Worm (Caenorhabditis elegans) whole organism, L1 larva: Measurements from ENCODE around the gene mltn-6.

Experiments
- C16A3.4 ChIP-seq: fragments of 150-350 bp; optimal IDR thresholded peaks from 2 replicates; lab custom pipeline; 2014; ENCODE audit warnings: missing biosample characterization, missing genetic modification characterization
- aha-1 ChIP-seq: fragments of 150-350 bp; optimal IDR thresholded peaks from 2 replicates; lab custom pipeline; 2014; ENCODE audit warnings: missing biosample characterization, missing genetic modification characterization
- aly-2 ChIP-seq: fragments of 150-350 bp; optimal IDR thresholded peaks from 2 replicates; lab custom pipeline; 2014; ENCODE audit warnings: missing biosample characterization, missing genetic modification characterization
- blmp-1 ChIP-seq: fragments of 150-350 bp; optimal IDR thresholded peaks from 2 replicates; lab custom pipeline; 2014; ENCODE audit warnings: missing biosample characterization, missing genetic modification characterization
- ceh-63 ChIP-seq: fragments of 200-800 bp; sonication (Bioruptor generic); optimal IDR thresholded peaks from 2 replicates; lab custom pipeline; 2018; ENCODE audit warnings: mild to moderate bottlenecking, missing genetic modification characterization, missing compliant biosample characterization
- ceh-8 ChIP-seq: fragments of 200-800 bp; sonication (Bioruptor generic); optimal IDR thresholded peaks from 2 replicates; lab custom pipeline; 2018; ENCODE audit warnings: mild to moderate bottlenecking, missing genetic modification characterization, moderate library complexity, missing compliant biosample characterization
- ceh-90 ChIP-seq: sonication (generic microtip); optimal IDR thresholded peaks from 2 replicates; lab custom pipeline; 2016; ENCODE audit warnings: missing genetic modification characterization, missing compliant biosample characterization
- ces-1 ChIP-seq: fragments of 150-350 bp; optimal IDR thresholded peaks from 2 replicates; lab custom pipeline; 2014; ENCODE audit warnings: missing biosample characterization, missing genetic modification reagents, missing genetic modification characterization
- dpl-1 ChIP-seq, 3 experiments: fragments of 150-350 bp in 2 of 3; sonication (generic microtip) in 1 of 3; optimal IDR thresholded peaks; 2 replicates each; lab custom pipeline; 2014 to 2017; ENCODE audit warnings: missing biosample characterization in 3 of 3, missing genetic modification characterization in 3 of 3, missing genetic modification reagents in 3 of 3
- efl-1 ChIP-seq, 4 experiments: fragments of 150-350 bp; optimal IDR thresholded peaks in 3 of 4; peaks in 1 of 4; 1 replicate in 1 of 4; 2 replicates in 3 of 4; lab custom pipeline; 2014; ENCODE audit warnings: missing biosample characterization in 2 of 4, missing genetic modification characterization in 2 of 4, missing genetic modification reagents in 2 of 4
- egl-13 ChIP-seq: sonication (generic microtip); optimal IDR thresholded peaks from 2 replicates; lab custom pipeline; 2016; ENCODE audit warnings: missing genotype, missing genetic modification reagents, missing genetic modification characterization, missing compliant biosample characterization
- elt-2 ChIP-seq: sonication (generic microtip); optimal IDR thresholded peaks from 2 replicates; lab custom pipeline; 2016; ENCODE audit warnings: missing genetic modification characterization, mild to moderate bottlenecking, inconsistent platforms, missing compliant biosample characterization, missing genetic modification reagents
- fkh-10 ChIP-seq: sonication (generic microtip); optimal IDR thresholded peaks from 2 replicates; lab custom pipeline; 2017; ENCODE audit warnings: missing biosample characterization, missing genetic modification reagents, missing genetic modification characterization
- hpl-2 ChIP-seq: fragments of 150-350 bp; optimal IDR thresholded peaks from 2 replicates; lab custom pipeline; 2014; ENCODE audit warnings: missing biosample characterization, missing genetic modification reagents, missing genetic modification characterization
- irx-1 ChIP-seq: sonication (generic microtip); optimal IDR thresholded peaks from 2 replicates; lab custom pipeline; 2016; ENCODE audit warnings: missing genetic modification characterization, missing compliant biosample characterization
- lin-13 ChIP-seq: fragments of 150-350 bp; optimal IDR thresholded peaks from 2 replicates; lab custom pipeline; 2014; ENCODE audit warnings: missing biosample characterization, missing genetic modification reagents, missing genetic modification characterization
- lin-35 ChIP-seq, 2 experiments: fragments of 150-350 bp; optimal IDR thresholded peaks; 2 replicates each; lab custom pipeline; 2014; ENCODE audit warnings: missing biosample characterization in 2 of 2, missing genetic modification characterization in 2 of 2, missing genetic modification reagents in 2 of 2
- lsy-2 ChIP-seq, 2 experiments: fragments of 150-350 bp; optimal IDR thresholded peaks; 2 replicates each; lab custom pipeline; 2014; ENCODE audit warnings: missing biosample characterization in 2 of 2, missing genetic modification characterization in 2 of 2
- mef-2 ChIP-seq: fragments of 150-350 bp; optimal IDR thresholded peaks from 2 replicates; lab custom pipeline; 2014; ENCODE audit warnings: missing biosample characterization, missing genetic modification characterization
- nhr-12 ChIP-seq: sonication (generic microtip); optimal IDR thresholded peaks from 2 replicates; lab custom pipeline; 2017; ENCODE audit warnings: missing biosample characterization, missing genetic modification characterization
- nhr-19 ChIP-seq: fragments of 200-800 bp; sonication (Bioruptor generic); conservative IDR thresholded peaks from 2 replicates; pipeline ENCODE4 v1.3.6; 2022; ENCODE audit warnings: missing genetic modification characterization, missing compliant biosample characterization
- nhr-71 ChIP-seq: sonication (generic microtip); optimal IDR thresholded peaks from 2 replicates; lab custom pipeline; 2016; ENCODE audit warnings: mild to moderate bottlenecking, missing genetic modification characterization, moderate library complexity, missing compliant biosample characterization
- nhr-76 ChIP-seq: sonication (generic microtip); optimal IDR thresholded peaks from 2 replicates; lab custom pipeline; 2017; ENCODE audit warnings: missing biosample characterization, missing genetic modification characterization
- nhr-84 ChIP-seq: sonication (generic microtip); optimal IDR thresholded peaks from 2 replicates; lab custom pipeline; 2017; ENCODE audit warnings: missing biosample characterization, missing genetic modification characterization
- nhr-85 ChIP-seq: sonication (generic microtip); peaks from one replicate; lab custom pipeline; 2016; ENCODE audit warnings: missing genetic modification characterization, inconsistent platforms, missing compliant biosample characterization
- rnt-1 ChIP-seq: sonication (generic microtip); optimal IDR thresholded peaks from 2 replicates; lab custom pipeline; 2016; ENCODE audit warnings: mild to moderate bottlenecking, missing genetic modification characterization, moderate library complexity, missing compliant biosample characterization
- snu-23 ChIP-seq: sonication (generic microtip); optimal IDR thresholded peaks from 2 replicates; lab custom pipeline; 2016; ENCODE audit warnings: missing genetic modification characterization, missing compliant biosample characterization
- sox-4 ChIP-seq: sonication (generic microtip); optimal IDR thresholded peaks from 2 replicates; lab custom pipeline; 2016; ENCODE audit warnings: missing genetic modification characterization, missing compliant biosample characterization
- sptf-1 ChIP-seq: fragments of 150-350 bp; optimal IDR thresholded peaks from 2 replicates; lab custom pipeline; 2014; ENCODE audit warnings: missing biosample characterization, missing genetic modification characterization
- tlp-1 ChIP-seq: fragments of 150-350 bp; optimal IDR thresholded peaks from 2 replicates; lab custom pipeline; 2014; ENCODE audit warnings: missing biosample characterization, missing genetic modification characterization
- unc-130 ChIP-seq: fragments of 150-350 bp; optimal IDR thresholded peaks from 2 replicates; lab custom pipeline; 2017; ENCODE audit warnings: missing biosample characterization, missing genetic modification characterization, inconsistent platforms
- unc-30 ChIP-seq: sonication (generic microtip); optimal IDR thresholded peaks from 2 replicates; lab custom pipeline; 2017; ENCODE audit warnings: missing biosample characterization, missing genetic modification characterization
- unc-62 ChIP-seq: fragments of 150-350 bp; optimal IDR thresholded peaks from 2 replicates; lab custom pipeline; 2014; ENCODE audit warnings: missing biosample characterization, missing genetic modification reagents, missing genetic modification characterization
- unc-86 ChIP-seq: sonication (generic microtip); optimal IDR thresholded peaks from 2 replicates; lab custom pipeline; 2016; ENCODE audit warnings: missing genetic modification characterization, missing compliant biosample characterization
- vab-15 ChIP-seq: sonication (generic microtip); optimal IDR thresholded peaks from 2 replicates; lab custom pipeline; 2017; ENCODE audit warnings: missing genotype, mild to moderate bottlenecking, missing genetic modification characterization, missing compliant biosample characterization
- ztf-11 ChIP-seq, 2 experiments: sonication (generic microtip); optimal IDR thresholded peaks; 2 replicates each; lab custom pipeline; 2016 to 2017; ENCODE audit warnings: missing genetic modification characterization in 2 of 2, missing biosample characterization in 1 of 2, missing compliant biosample characterization in 1 of 2

mltn-6 gene

DNA sequence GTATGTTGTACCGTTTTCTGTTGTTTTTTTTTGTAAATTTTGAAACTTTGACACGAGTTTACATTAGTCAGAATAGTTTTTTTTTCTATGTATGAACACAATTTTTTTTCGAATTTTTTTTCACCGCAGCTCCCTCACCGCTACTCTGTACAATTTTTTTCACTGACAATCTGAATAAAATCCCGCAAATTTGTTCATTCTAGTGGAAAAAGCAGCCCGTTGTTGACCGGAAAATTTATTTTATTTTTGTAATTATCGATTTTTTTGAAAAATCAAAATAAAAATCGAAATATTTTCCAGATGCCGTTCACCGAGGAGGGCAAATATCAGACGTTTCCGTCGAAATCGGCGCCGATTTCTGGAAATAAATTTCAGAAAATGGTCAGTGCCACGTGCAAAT lies 5.3 kb upstream of the mltn-6 start, which contains the start of gene T22H9.1:
Gene T22H9.1, plus strand, starts transcription at position 301 of the 400 bp plus-strand sequence.
- TF ChIP-seq unc-86, result no peak
- TF ChIP-seq ceh-63 (GFP tag; lab: Kevin White, UChicago), result no peak
- no peak for TF ChIP-seq dpl-1 (GFP tag; optimal IDR thresholded peaks at IDR 0.05; lab: Kevin White, UChicago)
- TF ChIP-seq aly-2 (tag; lab: Kevin White, UChicago), result no peak
- no peak for TF ChIP-seq irx-1 (tag; lab: Kevin White, UChicago)
- no peak for TF ChIP-seq lin-13 (GFP tag; lab: Kevin White, UChicago)
- no peak for TF ChIP-seq tlp-1 (tag; lab: Kevin White, UChicago)
- no peak for TF ChIP-seq lin-35 (GFP tag; optimal IDR thresholded peaks at IDR 0.05; lab: Kevin White, UChicago)
- TF ChIP-seq ces-1 (GFP tag; lab: Kevin White, UChicago), result no peak
- TF ChIP-seq snu-23 (GFP tag; lab: Kevin White, UChicago), result no peak
- no peak for TF ChIP-seq aha-1 (tag; lab: Kevin White, UChicago)
- no peak for TF ChIP-seq ceh-8 (GFP tag; lab: Kevin White, UChicago)
- TF ChIP-seq ceh-90, result no peak
- TF ChIP-seq blmp-1 (tag; lab: Kevin White, UChicago), result no peak
- no peak for TF ChIP-seq nhr-85 (tag; lab: Kevin White, UChicago)

DNA sequence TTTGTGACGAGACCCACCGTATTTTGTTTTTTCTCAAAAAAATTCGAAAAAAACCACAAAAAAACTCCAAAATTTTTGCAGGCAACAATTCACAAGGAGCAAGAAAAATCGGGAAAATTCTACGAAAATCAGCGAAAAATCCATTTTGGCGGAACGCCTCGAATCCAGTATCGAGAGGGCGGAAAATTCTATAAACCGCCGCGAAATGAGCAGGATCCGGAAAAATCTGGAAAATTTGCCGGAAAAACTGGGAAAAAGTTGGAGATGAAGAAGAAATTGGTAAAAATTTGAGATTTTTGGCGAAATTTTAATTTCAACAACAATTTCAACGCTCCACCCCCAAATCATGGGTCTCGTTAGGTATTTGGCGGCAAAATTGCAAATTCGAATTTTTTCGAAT lies 4.7 kb upstream of the mltn-6 start:
- TF ChIP-seq elt-2, result no peak
- TF ChIP-seq nhr-76 (tag; lab: Kevin White, UChicago), result no peak
- TF ChIP-seq efl-1 (optimal IDR thresholded peaks at IDR 0.05; lab: Kevin White, UChicago), result no peak
- peak in 1 of 2 experiments; percentile 52 for TF ChIP-seq efl-1 (GFP tag; optimal IDR thresholded peaks at IDR 0.05 in 1 of 2; lab: Kevin White, UChicago)
- no peak for TF ChIP-seq unc-30 (tag; lab: Kevin White, UChicago)

DNA sequence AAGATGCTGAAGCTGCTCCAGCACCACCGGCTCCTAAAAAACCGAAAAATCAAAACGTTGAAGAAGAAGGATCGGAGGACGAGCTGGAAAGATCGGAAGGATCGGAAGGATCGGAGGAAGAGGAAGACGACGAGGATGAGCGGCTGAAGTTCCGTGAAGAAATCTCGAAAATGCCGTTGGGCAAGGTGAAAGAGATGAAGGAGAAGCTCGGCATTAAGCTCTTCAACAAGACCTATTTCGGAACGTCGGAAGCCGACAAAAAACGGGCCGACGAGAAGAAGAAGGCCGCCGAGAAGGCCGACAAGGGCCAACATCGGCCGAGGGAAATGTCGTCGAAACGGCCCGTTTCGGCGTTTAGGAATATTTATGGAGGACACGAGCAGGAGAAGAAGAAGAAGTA lies 3.5 kb upstream of the mltn-6 start:
- TF ChIP-seq hpl-2 (GFP tag; lab: Kevin White, UChicago), result no peak
- no peak for TF ChIP-seq efl-1 (optimal IDR thresholded peaks at IDR 0.05; lab: Kevin White, UChicago)
- TF ChIP-seq efl-1 (GFP tag; optimal IDR thresholded peaks at IDR 0.05 in 1 of 2; lab: Kevin White, UChicago), result peak in 1 of 2 experiments; percentile 80
- TF ChIP-seq nhr-19, result no peak
- TF ChIP-seq C16A3.4, result no peak
- TF ChIP-seq nhr-12 (tag; lab: Kevin White, UChicago), result no peak
- TF ChIP-seq unc-130 (tag; lab: Kevin White, UChicago), result no peak
- no peak for TF ChIP-seq mef-2 (tag; lab: Kevin White, UChicago)
- no peak for TF ChIP-seq ceh-90

DNA sequence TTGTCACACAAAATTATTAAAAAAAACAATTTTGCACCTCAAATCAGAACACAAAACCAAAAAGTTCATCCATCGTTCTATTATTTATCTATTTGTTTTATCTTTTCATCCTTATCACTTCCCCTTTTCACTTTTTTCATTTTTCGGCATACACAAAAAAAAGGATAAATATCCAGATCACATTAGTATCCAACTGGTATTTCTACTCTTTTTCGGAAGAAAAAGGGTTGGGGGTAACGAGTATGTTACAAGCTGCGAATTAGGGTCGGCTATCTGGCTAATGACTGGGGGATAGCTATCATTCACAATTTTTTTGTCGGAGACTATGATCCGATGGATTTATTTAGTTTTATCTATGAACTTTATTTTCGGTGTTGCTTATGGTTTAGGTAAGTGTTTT lies 5.3 kb downstream of the mltn-6 start, which contains the start of gene mltn-7:
Gene mltn-7, plus strand, starts transcription at position 301 of the 400 bp plus-strand sequence.
- TF ChIP-seq blmp-1 (tag; lab: Kevin White, UChicago), result peak; percentile 15
- no peak for TF ChIP-seq sox-4

DNA sequence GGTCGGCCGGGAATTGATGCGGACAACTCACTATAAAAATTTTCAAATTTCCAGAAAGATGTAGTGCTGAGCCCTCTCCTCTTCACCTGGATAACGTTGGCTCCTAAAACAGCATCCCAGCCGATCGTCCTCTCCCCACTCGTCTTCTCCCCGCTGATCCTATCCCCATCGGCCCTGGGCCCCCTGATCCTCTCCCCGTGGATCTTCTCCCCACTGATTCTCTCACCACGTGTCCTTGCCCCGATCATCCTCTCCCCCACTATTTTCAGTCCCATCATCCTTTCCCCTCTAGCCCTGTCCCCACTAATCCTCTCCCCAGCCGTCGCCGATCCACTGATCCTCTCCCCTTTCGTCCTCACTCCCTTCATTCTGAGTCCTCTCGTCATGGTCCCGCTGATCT lies 8.4 kb downstream of the mltn-6 start:
- TF ChIP-seq vab-15 (tag; lab: Kevin White, UChicago), result no peak
- no peak for TF ChIP-seq C16A3.4
- TF ChIP-seq lsy-2 (tag; optimal IDR thresholded peaks at IDR 0.05; lab: Kevin White, UChicago), result no peak
- TF ChIP-seq nhr-71, result no peak
- no peak for TF ChIP-seq ces-1 (GFP tag; lab: Kevin White, UChicago)
- TF ChIP-seq fkh-10 (GFP tag; lab: Kevin White, UChicago), result no peak
- TF ChIP-seq ztf-11 (tag; optimal IDR thresholded peaks at IDR 0.05; lab: Kevin White, UChicago), result no peak
- TF ChIP-seq egl-13 (tag; lab: Kevin White, UChicago), result no peak
- no peak for TF ChIP-seq rnt-1
- TF ChIP-seq nhr-85 (tag; lab: Kevin White, UChicago), result no peak
- TF ChIP-seq unc-62 (GFP tag; lab: Kevin White, UChicago), result no peak
- no peak for TF ChIP-seq aha-1 (tag; lab: Kevin White, UChicago)
- TF ChIP-seq unc-30 (tag; lab: Kevin White, UChicago), result no peak
- TF ChIP-seq sptf-1, result no peak
- TF ChIP-seq snu-23 (GFP tag; lab: Kevin White, UChicago), result no peak
- TF ChIP-seq nhr-84, result no peak
